Worm (Caenorhabditis elegans) whole organism, young adult: ENCODE results near the gene Y43E12A.3.

Experiments
- B0019.2 ChIP-seq: fragments of 200-800 bp; sonication (Bioruptor generic); conservative IDR thresholded peaks from 2 replicates; pipeline ENCODE4 v1.3.6; 2022; ENCODE audit warnings: missing genetic modification reagents, missing genetic modification characterization, missing compliant biosample characterization
- B0035.1 ChIP-seq: sonication (generic microtip); optimal IDR thresholded peaks from 2 replicates; lab custom pipeline; 2016; ENCODE audit warnings: missing genetic modification characterization, mild to moderate bottlenecking, missing compliant biosample characterization, missing genotype, missing genetic modification reagents
- C06A6.2 ChIP-seq: fragments of 200-800 bp; sonication (Bioruptor generic); conservative IDR thresholded peaks from 2 replicates; pipeline ENCODE4 v1.3.6; 2022; ENCODE audit warnings: missing genetic modification characterization, missing compliant biosample characterization
- F49E8.2 ChIP-seq: sonication (generic microtip); optimal IDR thresholded peaks from 3 replicates; lab custom pipeline; 2017; ENCODE audit warnings: missing genetic modification characterization, mild to moderate bottlenecking, missing compliant biosample characterization, antibody characterized with exemption, moderate library complexity; ENCODE audit not compliant: insufficient read depth
- F52B5.7 ChIP-seq: sonication (generic microtip); optimal IDR thresholded peaks from 2 replicates; lab custom pipeline; 2016; ENCODE audit warnings: mild to moderate bottlenecking, missing genetic modification characterization, missing compliant biosample characterization
- F57A8.1 ChIP-seq: fragments of 200-800 bp; sonication (Bioruptor generic); optimal IDR thresholded peaks from 2 replicates; lab custom pipeline; 2018; ENCODE audit warnings: mild to moderate bottlenecking, missing genetic modification characterization, moderate library complexity, missing compliant biosample characterization
- K12H6.12 ChIP-seq: fragments of 200-800 bp; sonication (Bioruptor generic); optimal IDR thresholded peaks from 2 replicates; lab custom pipeline; 2018; ENCODE audit warnings: mild to moderate bottlenecking, missing genetic modification characterization, missing compliant biosample characterization
- T26A5.8 ChIP-seq: sonication (generic microtip); optimal IDR thresholded peaks from 2 replicates; lab custom pipeline; 2016; ENCODE audit warnings: missing genetic modification characterization, missing compliant biosample characterization
- Y53F4B.3 ChIP-seq: fragments of 200-800 bp; sonication (Bioruptor generic); IDR thresholded peaks from 2 replicates; pipeline ENCODE4 v1.3.6; 2022; ENCODE audit warnings: missing genetic modification reagents, missing genetic modification characterization, missing compliant biosample characterization
- Y53G8AR.9 ChIP-seq: fragments of 200-800 bp; sonication (Bioruptor generic); conservative IDR thresholded peaks from 2 replicates; pipeline ENCODE4 v1.3.6; 2022; ENCODE audit warnings: missing genetic modification reagents, missing genetic modification characterization, missing compliant biosample characterization
- ZK185.1 ChIP-seq: sonication (generic microtip); optimal IDR thresholded peaks from 2 replicates; lab custom pipeline; 2016; ENCODE audit warnings: mild to moderate bottlenecking, missing genetic modification characterization, missing compliant biosample characterization; ENCODE audit not compliant: poor library complexity, severe bottlenecking
- aptf-3 ChIP-seq: fragments of 200-800 bp; sonication (Bioruptor generic); IDR thresholded peaks from 2 replicates; pipeline ENCODE4 v1.3.6; 2022; ENCODE audit warnings: missing genetic modification characterization, missing compliant biosample characterization
- attf-5 ChIP-seq: fragments of 200-800 bp; sonication (Bioruptor generic); optimal IDR thresholded peaks from 2 replicates; lab custom pipeline; 2018; ENCODE audit warnings: mild to moderate bottlenecking, missing genetic modification characterization, missing compliant biosample characterization
- bed-2 ChIP-seq: fragments of 200-800 bp; sonication (Bioruptor generic); IDR thresholded peaks from 2 replicates; pipeline ENCODE4 v1.3.6; 2022; ENCODE audit warnings: missing genetic modification reagents, missing genetic modification characterization, missing compliant biosample characterization
- ccch-3 ChIP-seq: fragments of 200-800 bp; sonication (Bioruptor generic); optimal IDR thresholded peaks from 2 replicates; lab custom pipeline; 2018; ENCODE audit warnings: mild to moderate bottlenecking, missing genetic modification characterization, missing compliant biosample characterization
- ceh-100 ChIP-seq: fragments of 200-800 bp; sonication (Bioruptor generic); IDR thresholded peaks from 2 replicates; pipeline ENCODE4 v1.3.6; 2022; ENCODE audit warnings: missing genetic modification reagents, missing genetic modification characterization, missing compliant biosample characterization
- ceh-58 ChIP-seq: fragments of 200-800 bp; sonication (Bioruptor generic); IDR thresholded peaks from 2 replicates; pipeline ENCODE4 v1.3.6; 2022; ENCODE audit warnings: missing genetic modification characterization, missing compliant biosample characterization
- ceh-79 ChIP-seq: sonication (generic microtip); optimal IDR thresholded peaks from 2 replicates; lab custom pipeline; 2017; ENCODE audit warnings: mild to moderate bottlenecking, missing genetic modification characterization, missing compliant biosample characterization
- die-1 ChIP-seq: sonication (generic microtip); optimal IDR thresholded peaks from 2 replicates; lab custom pipeline; 2016; ENCODE audit warnings: missing genotype, mild to moderate bottlenecking, missing genetic modification characterization, missing compliant biosample characterization
- dpff-1 ChIP-seq: sonication (generic microtip); optimal IDR thresholded peaks from 2 replicates; lab custom pipeline; 2017; ENCODE audit warnings: mild to moderate bottlenecking, missing genetic modification characterization, missing compliant biosample characterization
- egl-18 ChIP-seq: fragments of 200-800 bp; sonication (Bioruptor generic); IDR thresholded peaks from 2 replicates; pipeline ENCODE4 v1.3.6; 2022; ENCODE audit warnings: missing genetic modification reagents, missing genetic modification characterization, missing compliant biosample characterization
- egl-44 ChIP-seq: fragments of 200-800 bp; sonication (Bioruptor generic); IDR thresholded peaks from 2 replicates; pipeline ENCODE4 v1.3.6; 2022; ENCODE audit warnings: missing genetic modification reagents, missing genetic modification characterization, missing compliant biosample characterization
- egrh-3 ChIP-seq: fragments of 200-800 bp; sonication (Bioruptor generic); IDR thresholded peaks from 2 replicates; pipeline ENCODE4 v1.3.6; 2022; ENCODE audit warnings: missing genetic modification reagents, missing genetic modification characterization, missing compliant biosample characterization
- him-1 ChIP-seq: sonication (generic microtip); optimal IDR thresholded peaks from 2 replicates; lab custom pipeline; 2016; ENCODE audit warnings: missing genotype, missing genetic modification reagents, missing genetic modification characterization, missing compliant biosample characterization
- hmg-1.2 ChIP-seq: fragments of 200-800 bp; sonication (Bioruptor generic); IDR thresholded peaks from 2 replicates; pipeline ENCODE4 v1.3.6; 2022; ENCODE audit warnings: missing genetic modification reagents, missing genetic modification characterization, missing compliant biosample characterization
- hrde-1 ChIP-seq: sonication (generic microtip); optimal IDR thresholded peaks from 2 replicates; lab custom pipeline; 2016; ENCODE audit warnings: missing genetic modification characterization, mild to moderate bottlenecking, missing compliant biosample characterization, moderate library complexity, missing genotype, missing genetic modification reagents, borderline replicate concordance
- lag-1 ChIP-seq: fragments of 200-800 bp; sonication (Bioruptor generic); IDR thresholded peaks from 2 replicates; pipeline ENCODE4 v1.3.6; 2022; ENCODE audit warnings: missing genetic modification reagents, missing genetic modification characterization, missing compliant biosample characterization
- let-526 ChIP-seq: fragments of 200-800 bp; sonication (Bioruptor generic); IDR thresholded peaks from 2 replicates; pipeline ENCODE4 v1.3.6; 2022; ENCODE audit warnings: missing genetic modification reagents, missing genetic modification characterization, missing compliant biosample characterization
- let-607 ChIP-seq, 2 experiments: fragments of 200-800 bp in 1 of 2; sonication (Bioruptor generic) in 1 of 2; sonication (generic microtip) in 1 of 2; optimal IDR thresholded peaks; 2 replicates each; lab custom pipeline; 2016 to 2018; ENCODE audit warnings: mild to moderate bottlenecking in 2 of 2, missing compliant biosample characterization in 2 of 2, missing genetic modification characterization in 2 of 2, moderate library complexity in 2 of 2, missing genotype in 1 of 2
- lin-35 ChIP-seq, 3 experiments: fragments of 150-350 bp in 2 of 3; sonication (generic microtip) in 1 of 3; optimal IDR thresholded peaks; 2 replicates each; lab custom pipeline; 2014 to 2018; ENCODE audit warnings: missing biosample characterization in 3 of 3, missing genetic modification characterization in 3 of 3, missing genetic modification reagents in 3 of 3
- lsl-1 ChIP-seq: fragments of 200-800 bp; sonication (Bioruptor generic); optimal IDR thresholded peaks from 2 replicates; lab custom pipeline; 2018; ENCODE audit warnings: mild to moderate bottlenecking, missing genetic modification characterization, moderate library complexity, missing compliant biosample characterization
- lsy-27 ChIP-seq: sonication (generic microtip); optimal IDR thresholded peaks from 2 replicates; lab custom pipeline; 2017; ENCODE audit warnings: missing genetic modification characterization, mild to moderate bottlenecking, missing compliant biosample characterization, antibody characterized with exemption, missing genotype, borderline replicate concordance; ENCODE audit not compliant: insufficient read depth
- madf-10 ChIP-seq: sonication (generic microtip); optimal IDR thresholded peaks from 2 replicates; lab custom pipeline; 2016; ENCODE audit warnings: mild to moderate bottlenecking, missing genetic modification characterization, missing compliant biosample characterization
- madf-6 ChIP-seq: fragments of 200-800 bp; sonication (Bioruptor generic); IDR thresholded peaks from 2 replicates; pipeline ENCODE4 v1.3.6; 2022; ENCODE audit warnings: missing genetic modification reagents, missing genetic modification characterization, missing compliant biosample characterization
- madf-8 ChIP-seq: fragments of 200-800 bp; sonication (Bioruptor generic); conservative IDR thresholded peaks from 2 replicates; pipeline ENCODE4 v1.3.6; 2022; ENCODE audit warnings: missing genetic modification reagents, missing genetic modification characterization, missing compliant biosample characterization
- mel-28 ChIP-seq: sonication (generic microtip); optimal IDR thresholded peaks from 2 replicates; lab custom pipeline; 2016; ENCODE audit warnings: borderline replicate concordance, mild to moderate bottlenecking, missing genetic modification characterization, missing compliant biosample characterization
- mes-4 ChIP-seq: sonication (generic microtip); optimal IDR thresholded peaks from 2 replicates; lab custom pipeline; 2016; ENCODE audit warnings: missing genotype, missing genetic modification characterization, missing compliant biosample characterization
- nfya-2 ChIP-seq: fragments of 200-800 bp; sonication (Bioruptor generic); IDR thresholded peaks from 2 replicates; pipeline ENCODE4 v1.3.6; 2022; ENCODE audit warnings: missing genetic modification reagents, missing genetic modification characterization, missing compliant biosample characterization
- nhr-179 ChIP-seq: sonication (generic microtip); optimal IDR thresholded peaks from 2 replicates; lab custom pipeline; 2016; ENCODE audit warnings: mild to moderate bottlenecking, missing genetic modification characterization, missing compliant biosample characterization
- repo-1 ChIP-seq: sonication (generic microtip); optimal IDR thresholded peaks from 2 replicates; lab custom pipeline; 2017; ENCODE audit warnings: mild to moderate bottlenecking, missing genetic modification characterization, missing compliant biosample characterization
- sdz-38 ChIP-seq: sonication (generic microtip); optimal IDR thresholded peaks from 2 replicates; lab custom pipeline; 2016; ENCODE audit warnings: missing genotype, missing genetic modification characterization, missing compliant biosample characterization
- somi-1 ChIP-seq: fragments of 200-800 bp; sonication (Bioruptor generic); optimal IDR thresholded peaks from 2 replicates; lab custom pipeline; 2018; ENCODE audit warnings: mild to moderate bottlenecking, missing genetic modification characterization, missing compliant biosample characterization
- unc-130 ChIP-seq: sonication (generic microtip); optimal IDR thresholded peaks from 2 replicates; lab custom pipeline; 2016; ENCODE audit warnings: missing genetic modification reagents, missing genetic modification characterization, missing compliant biosample characterization
- zim-3 ChIP-seq: sonication (generic microtip); optimal IDR thresholded peaks from 2 replicates; lab custom pipeline; 2017; ENCODE audit warnings: mild to moderate bottlenecking, missing genetic modification characterization, moderate library complexity, missing compliant biosample characterization
- ztf-18 ChIP-seq: sonication (generic microtip); optimal IDR thresholded peaks from 2 replicates; lab custom pipeline; 2016; ENCODE audit warnings: missing genotype, mild to moderate bottlenecking, missing genetic modification characterization, missing compliant biosample characterization
- ztf-22 ChIP-seq: fragments of 200-800 bp; sonication (Bioruptor generic); optimal IDR thresholded peaks from 2 replicates; lab custom pipeline; 2018; ENCODE audit warnings: mild to moderate bottlenecking, missing genetic modification characterization, moderate library complexity, missing compliant biosample characterization
- ztf-3 ChIP-seq: fragments of 200-800 bp; sonication (Bioruptor generic); optimal IDR thresholded peaks from 2 replicates; lab custom pipeline; 2018; ENCODE audit warnings: mild to moderate bottlenecking, missing genetic modification characterization, missing compliant biosample characterization

Y43E12A.3 gene

DNA sequence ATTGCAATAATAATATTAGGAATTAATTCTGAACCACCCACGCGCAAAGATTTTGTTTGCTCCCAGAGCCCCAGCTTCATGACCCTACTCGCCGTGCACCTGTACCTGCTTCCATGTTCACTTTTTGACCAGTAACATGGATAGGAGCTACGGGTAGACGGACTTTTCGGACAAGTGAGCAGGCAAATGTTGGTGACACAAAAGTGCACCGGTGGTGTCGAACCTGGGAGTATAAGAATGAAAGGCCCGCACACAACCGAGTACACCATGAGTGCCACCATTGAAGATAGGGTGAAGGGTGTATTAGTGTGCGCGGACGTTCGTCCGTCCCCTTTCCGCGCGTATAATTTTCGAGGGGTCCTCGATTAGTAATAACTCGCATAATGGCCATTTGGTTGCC lies 38.2 kb downstream of the Y43E12A.3 start (continued):
- TF ChIP-seq lag-1 (GFP tag; lab: Robert Waterston, UW) (no peak), egl-18 (0 out of 2 replicates have a peak, but pooled peaks have one; percentile 77), lsy-27 (tag; lab: Kevin White, UChicago) (peak; percentile 33), madf-10 (tag; lab: Kevin White, UChicago) (peak; percentile 73), nhr-179 (tag; lab: Kevin White, UChicago) (peak; percentile 51), Y53F4B.3 (GFP tag; lab: Robert Waterston, UW) (peak; percentile 79; the same call in 1 of the 2 replicates), repo-1 (tag; lab: Kevin White, UChicago) (peak; percentile 85), F52B5.7 (tag; lab: Kevin White, UChicago) (peak; percentile 98), ztf-3 (GFP tag; lab: Kevin White, UChicago) (peak; percentile 29), K12H6.12 (tag; lab: Kevin White, UChicago) (peak; percentile 34), F57A8.1 (GFP tag; lab: Kevin White, UChicago) (peak; percentile 95), T26A5.8 (tag; lab: Kevin White, UChicago) (peak; percentile 80), madf-6 (GFP tag; lab: Robert Waterston, UW) (peak; percentile 80), him-1 (tag; lab: Kevin White, UChicago) (peak; percentile 82), unc-130 (GFP tag; lab: Kevin White, UChicago) (peak; percentile 84), mes-4 (tag; lab: Kevin White, UChicago) (peak; percentile 92), egrh-3 (peak; percentile 53), let-607 (tag; optimal IDR thresholded peaks at IDR 0.05; lab: Kevin White, UChicago) (peak in 1 of 2 experiments; percentile 55), aptf-3 (GFP tag; lab: Robert Waterston, UW) (peak; percentile 85; the same call in 1 of the 2 replicates), attf-5 (GFP tag; lab: Kevin White, UChicago) (peak; percentile 87), ccch-3 (GFP tag; lab: Kevin White, UChicago) (no peak), lin-35 (GFP tag; optimal IDR thresholded peaks at IDR 0.05; lab: Kevin White, UChicago) (no peak), sdz-38 (peak; percentile 64), mel-28 (peak; percentile 71), hrde-1 (tag; lab: Kevin White, UChicago) (peak; percentile 95), ZK185.1 (tag; lab: Kevin White, UChicago) (peak; percentile 88), F49E8.2 (tag; lab: Kevin White, UChicago) (peak; percentile 88), ztf-22 (GFP tag; lab: Kevin White, UChicago) (peak; percentile 68), B0035.1 (tag; lab: Kevin White, UChicago) (peak; percentile 84), die-1 (tag; lab: Kevin White, UChicago) (peak; percentile 97), ceh-79 (tag; lab: Kevin White, UChicago) (peak; percentile 93), let-526 (GFP tag; lab: Robert Waterston, UW) (peak; percentile 85), dpff-1 (tag; lab: Kevin White, UChicago) (peak; percentile 86), Y53G8AR.9 (GFP tag; lab: Robert Waterston, UW) (no peak; the same call in none of the 2 replicates), lsl-1 (GFP tag; lab: Kevin White, UChicago) (peak; percentile 68), bed-2 (GFP tag; lab: Robert Waterston, UW) (peak; percentile 72; the same call in 1 of the 2 replicates), ceh-100 (GFP tag; lab: Robert Waterston, UW) (peak; percentile 66; the same call in 1 of the 2 replicates), C06A6.2 (GFP tag; lab: Robert Waterston, UW) (peak; percentile 63; the same call in 1 of the 2 replicates), hmg-1.2 (GFP tag; lab: Robert Waterston, UW) (peak; percentile 74), B0019.2 (GFP tag; lab: Robert Waterston, UW) (peak; percentile 68), egl-44 (GFP tag; lab: Robert Waterston, UW) (peak; percentile 78; the same call in 1 of the 2 replicates), ztf-18 (tag; lab: Kevin White, UChicago) (peak; percentile 82), madf-8 (GFP tag; lab: Robert Waterston, UW) (peak; percentile 55; the same call in 1 of the 2 replicates), nfya-2 (GFP tag; lab: Robert Waterston, UW) (no peak), ceh-58 (GFP tag; lab: Robert Waterston, UW) (peak; percentile 96; the same call in 1 of the 2 replicates), somi-1 (GFP tag; lab: Kevin White, UChicago) (peak; percentile 76), zim-3 (peak; percentile 95)
